Worm (Caenorhabditis elegans) whole organism, L1 larva: ENCODE results near the gene algn-8.

Source experiments
- egl-27 ChIP-seq, 2 experiments: fragments of 150-350 bp in 1 of 2; sonication (generic microtip); optimal IDR thresholded peaks; 3 replicates each; lab custom pipeline; 2017 to 2018; ENCODE audit warnings: missing biosample characterization in 2 of 2, missing genetic modification characterization in 2 of 2, missing genetic modification reagents in 2 of 2
- fkh-10 ChIP-seq: sonication (generic microtip); optimal IDR thresholded peaks from 2 replicates; lab custom pipeline; 2017; ENCODE audit warnings: missing biosample characterization, missing genetic modification reagents, missing genetic modification characterization
- mdl-1 ChIP-seq, 2 experiments: fragments of 150-350 bp; optimal IDR thresholded peaks; 2 replicates each; lab custom pipeline; 2014 to 2017; ENCODE audit warnings: missing biosample characterization in 2 of 2, missing genetic modification characterization in 2 of 2, inconsistent platforms in 1 of 2
- nhr-11 ChIP-seq: fragments of 150-350 bp; optimal IDR thresholded peaks from 2 replicates; lab custom pipeline; 2014; ENCODE audit warnings: missing biosample characterization, missing genetic modification characterization
- snpc-4 ChIP-seq: fragments of 150-350 bp; optimal IDR thresholded peaks from 2 replicates; lab custom pipeline; 2014; ENCODE audit warnings: missing biosample characterization, missing genetic modification characterization
- swsn-7 ChIP-seq: sonication (generic microtip); optimal IDR thresholded peaks from 2 replicates; lab custom pipeline; 2016; ENCODE audit warnings: missing genetic modification characterization, missing compliant biosample characterization
- unc-62 ChIP-seq: fragments of 150-350 bp; optimal IDR thresholded peaks from 2 replicates; lab custom pipeline; 2014; ENCODE audit warnings: missing biosample characterization, missing genetic modification reagents, missing genetic modification characterization

DNA sequence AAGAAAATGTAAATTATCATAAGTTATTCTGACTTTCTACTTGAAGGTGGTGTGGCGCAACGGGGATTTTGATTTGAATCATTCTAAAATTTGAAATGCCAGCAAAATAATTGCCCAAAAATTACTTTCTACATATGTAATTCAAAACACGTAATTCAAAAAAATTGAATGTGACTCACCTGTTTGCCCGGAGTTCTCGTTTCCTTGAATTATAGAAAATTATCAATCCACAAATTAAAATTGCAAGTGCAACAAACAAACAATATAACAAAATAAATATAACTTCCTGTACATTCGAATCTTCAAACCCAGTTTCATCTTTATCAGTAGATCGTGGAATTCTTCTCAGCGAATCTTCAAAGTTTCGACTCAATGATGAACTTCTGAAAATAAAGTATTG is 18.0 kb downstream of the algn-8 start:
- TF ChIP-seq egl-27 (tag; optimal IDR thresholded peaks at IDR 0.05; lab: Kevin White, UChicago) (no peak), nhr-11 (tag; lab: Kevin White, UChicago) (no peak), unc-62 (GFP tag; lab: Kevin White, UChicago) (no peak), snpc-4 (tag; lab: Kevin White, UChicago) (no peak), mdl-1 (tag; optimal IDR thresholded peaks at IDR 0.05; lab: Kevin White, UChicago) (no peak), fkh-10 (no peak), swsn-7 (tag; lab: Kevin White, UChicago) (no peak)
